Fruit fly (Drosophila melanogaster) whole organism: ENCODE measurements around the gene CG1233.

Experiments used
- CG8478 ChIP-seq: fragments of >200 bp; optimal IDR thresholded peaks from 2 replicates; lab custom pipeline; 2018; ENCODE audit warnings: inconsistent platforms
- Dll ChIP-seq: fragments of >200 bp; optimal IDR thresholded peaks from 2 replicates; lab custom pipeline; 2017
- EcR ChIP-seq, 2 experiments: fragments of >200 bp; optimal IDR thresholded peaks; 2 replicates each; lab custom pipeline; 2017; ENCODE audit warnings: missing biosample characterization in 2 of 2, missing genetic modification characterization in 2 of 2, missing genetic modification reagents in 2 of 2
- pan ChIP-seq: fragments of >200 bp; optimal IDR thresholded peaks from 2 replicates; lab custom pipeline; 2017
- psq ChIP-seq: fragments of >200 bp; optimal IDR thresholded peaks from 2 replicates; lab custom pipeline; 2017
- usp ChIP-seq: fragments of >200 bp; optimal IDR thresholded peaks from 2 replicates; lab custom pipeline; 2017; ENCODE audit warnings: missing biosample characterization, missing genetic modification characterization, mixed read lengths

- TF ChIP-seq psq (lab: Kevin White, UChicago) = no peak
- TF ChIP-seq Dll (lab: Kevin White, UChicago) = no peak
- TF ChIP-seq pan (lab: Kevin White, UChicago) = no peak
- no peak for TF ChIP-seq CG8478 (lab: Kevin White, UChicago)
- no peak for TF ChIP-seq usp (GFP tag; lab: Kevin White, UChicago)
- no peak for TF ChIP-seq EcR (GFP tag; optimal IDR thresholded peaks at IDR 0.05; lab: Kevin White, UChicago)
These were observed 14.4 kb downstream of the CG1233 start for dm6 chr3L:375672-376071.
